Worm (Caenorhabditis elegans): Measurements from ENCODE around the gene K02D10.8.

- TF ChIP-seq him-1 (tag; optimal IDR thresholded peaks at IDR 0.05) (no peak), W03F9.2 (tag; optimal IDR thresholded peaks at IDR 0.05) (no peak)
These were observed 32.4 kb downstream of the K02D10.8 start, which contains the start of gene pat-2 for ce11 chrIII:8818599-8818998.
